Worm (Caenorhabditis elegans) whole organism, L3 larva: Measurements from ENCODE around the gene ife-4.

Source experiments
- ceh-82 ChIP-seq: fragments of 150-350 bp; optimal IDR thresholded peaks from 2 replicates; lab custom pipeline; 2014; ENCODE audit warnings: missing biosample characterization, missing genetic modification characterization
- daf-12 ChIP-seq: fragments of 150-350 bp; optimal IDR thresholded peaks from 2 replicates; lab custom pipeline; 2014; ENCODE audit warnings: missing biosample characterization, missing genetic modification reagents, missing genetic modification characterization
- egl-27 ChIP-seq: sonication (generic microtip); optimal IDR thresholded peaks from 4 replicates; lab custom pipeline; 2017; ENCODE audit warnings: missing biosample characterization, missing genetic modification reagents, missing genetic modification characterization
- lin-15B ChIP-seq: fragments of 150-350 bp; optimal IDR thresholded peaks from 2 replicates; lab custom pipeline; 2014; ENCODE audit warnings: missing biosample characterization, missing genetic modification characterization
- nhr-11 ChIP-seq: fragments of 150-350 bp; optimal IDR thresholded peaks from 2 replicates; lab custom pipeline; 2014; ENCODE audit warnings: missing biosample characterization, missing genetic modification characterization
- nhr-28 ChIP-seq: fragments of 150-350 bp; optimal IDR thresholded peaks from 2 replicates; lab custom pipeline; 2014; ENCODE audit warnings: missing biosample characterization, missing genetic modification characterization
- nhr-67 ChIP-seq: fragments of 150-350 bp; optimal IDR thresholded peaks from 2 replicates; lab custom pipeline; 2014; ENCODE audit warnings: missing biosample characterization, missing genetic modification characterization
- nhr-76 ChIP-seq: fragments of 150-350 bp; sonication (generic microtip); optimal IDR thresholded peaks from 5 replicates; lab custom pipeline; 2014; ENCODE audit warnings: missing biosample characterization, missing genetic modification characterization
- nhr-77 ChIP-seq: fragments of 150-350 bp; optimal IDR thresholded peaks from 2 replicates; lab custom pipeline; 2014; ENCODE audit warnings: missing biosample characterization, missing genetic modification characterization
- snpc-4 ChIP-seq: fragments of 150-350 bp; optimal IDR thresholded peaks from 2 replicates; lab custom pipeline; 2014; ENCODE audit warnings: missing biosample characterization, missing genetic modification characterization
- tbx-2 ChIP-seq: sonication (generic microtip); optimal IDR thresholded peaks from 2 replicates; lab custom pipeline; 2016; ENCODE audit warnings: mild to moderate bottlenecking, missing genetic modification characterization, missing compliant biosample characterization
- ztf-11 ChIP-seq: fragments of 150-350 bp; optimal IDR thresholded peaks from 2 replicates; lab custom pipeline; 2014; ENCODE audit warnings: missing biosample characterization, missing genetic modification characterization
- ztf-4 ChIP-seq: fragments of 150-350 bp; optimal IDR thresholded peaks from 2 replicates; lab custom pipeline; 2014; ENCODE audit warnings: missing biosample characterization, missing genetic modification characterization

- TF ChIP-seq nhr-28 (tag; lab: Kevin White, UChicago): no peak
- TF ChIP-seq nhr-11 (tag; lab: Kevin White, UChicago): no peak
- TF ChIP-seq daf-12 (tag; lab: Kevin White, UChicago): no peak
- no peak for TF ChIP-seq ceh-82 (tag; lab: Kevin White, UChicago)
- no peak for TF ChIP-seq egl-27 (tag; lab: Kevin White, UChicago)
- no peak for TF ChIP-seq tbx-2 (tag; lab: Kevin White, UChicago)
- no peak for TF ChIP-seq lin-15B (tag; lab: Kevin White, UChicago)
- no peak for TF ChIP-seq ztf-11 (tag; lab: Kevin White, UChicago)
- TF ChIP-seq nhr-77 (tag; lab: Kevin White, UChicago): no peak
- TF ChIP-seq nhr-67: no peak
- TF ChIP-seq nhr-76 (tag; lab: Kevin White, UChicago): no peak
- no peak for TF ChIP-seq snpc-4 (tag; lab: Kevin White, UChicago)
- TF ChIP-seq ztf-4 (tag; lab: Kevin White, UChicago): no peak
Observed at ce11 chrX:1086406-1086897, 17.6 kb upstream of the ife-4 start.
